Fruit fly (Drosophila melanogaster) whole organism, embryonic: ENCODE results near the gene IA-2.

Experiments
- Blimp-1 ChIP-seq: fragments of 200-800 bp; sonication (Bioruptor generic); optimal IDR thresholded peaks from 3 replicates; lab custom pipeline; 2018; ENCODE audit warnings: missing biosample characterization, missing genetic modification characterization, mild to moderate bottlenecking, moderate library complexity, missing genetic modification reagents
- CG11085 ChIP-seq: fragments of 200-800 bp; sonication (Bioruptor generic); IDR thresholded peaks from 2 replicates; pipeline ENCODE4 v1.3.6; 2022; ENCODE audit warnings: missing biosample characterization, missing genetic modification characterization
- CG11398 ChIP-seq: fragments of 200-800 bp; sonication (Bioruptor generic); optimal IDR thresholded peaks from 2 replicates; lab custom pipeline; 2016; ENCODE audit warnings: missing biosample characterization, missing genetic modification characterization
- CG12219 ChIP-seq: fragments of 200-800 bp; sonication (Bioruptor generic); optimal IDR thresholded peaks from 3 replicates; lab custom pipeline; 2018; ENCODE audit warnings: missing biosample characterization, mild to moderate bottlenecking, missing genetic modification characterization
- CG13287 ChIP-seq: fragments of 200-800 bp; sonication (Bioruptor generic); IDR thresholded peaks from 2 replicates; pipeline ENCODE4 v1.3.6; 2022; ENCODE audit warnings: missing biosample characterization, missing genetic modification characterization; ENCODE audit not compliant: partially characterized antibody
- CG15601 ChIP-seq: fragments of 200-800 bp; sonication (Bioruptor generic); optimal IDR thresholded peaks from 3 replicates; lab custom pipeline; 2019; ENCODE audit warnings: missing biosample characterization, mild to moderate bottlenecking, missing genetic modification characterization, moderate library complexity
- CG16815 ChIP-seq: fragments of 200-800 bp; sonication (Bioruptor generic); optimal IDR thresholded peaks from 3 replicates; lab custom pipeline; 2017; ENCODE audit warnings: missing biosample characterization, mild to moderate bottlenecking, missing genetic modification characterization
- CG17328 ChIP-seq: fragments of 200-800 bp; sonication (Bioruptor generic); IDR thresholded peaks from 2 replicates; pipeline ENCODE4 v1.3.6; 2022; ENCODE audit warnings: missing biosample characterization, missing genetic modification characterization
- CG1832 ChIP-seq: fragments of 200-800 bp; sonication (Bioruptor generic); optimal IDR thresholded peaks from 2 replicates; lab custom pipeline; 2017; ENCODE audit warnings: missing biosample characterization, mild to moderate bottlenecking, missing genetic modification characterization, inconsistent platforms
- CG18599 ChIP-seq: fragments of 200-800 bp; sonication (Bioruptor generic); optimal IDR thresholded peaks from 3 replicates; lab custom pipeline; 2017; ENCODE audit warnings: missing biosample characterization, missing genetic modification characterization, mild to moderate bottlenecking, moderate library complexity, missing genetic modification reagents
- CG2712 ChIP-seq: fragments of 200-800 bp; optimal IDR thresholded peaks from 3 replicates; lab custom pipeline; 2019; ENCODE audit warnings: missing biosample characterization, mild to moderate bottlenecking, missing genetic modification characterization, moderate library complexity
- CG32532 ChIP-seq: fragments of 200-800 bp; sonication (Bioruptor generic); IDR thresholded peaks from 2 replicates; pipeline ENCODE4 v1.3.6; 2022; ENCODE audit warnings: missing biosample characterization, missing genetic modification characterization
- CG34422 ChIP-seq: fragments of 200-800 bp; sonication (Bioruptor generic); IDR thresholded peaks from 3 replicates; pipeline ENCODE4 v1.3.6; 2022; ENCODE audit warnings: missing biosample characterization, missing genetic modification characterization
- CG3995 ChIP-seq: fragments of 200-800 bp; sonication (Bioruptor generic); optimal IDR thresholded peaks from 3 replicates; lab custom pipeline; 2016; ENCODE audit warnings: missing biosample characterization, missing genetic modification characterization
- CG7556 ChIP-seq: fragments of 200-800 bp; sonication (Bioruptor generic); optimal IDR thresholded peaks from 2 replicates; lab custom pipeline; 2017; ENCODE audit warnings: missing biosample characterization, mild to moderate bottlenecking, missing genetic modification characterization
- CG7745 ChIP-seq: fragments of 200-800 bp; sonication (Bioruptor generic); optimal IDR thresholded peaks from 2 replicates; lab custom pipeline; 2018; ENCODE audit warnings: missing biosample characterization, mild to moderate bottlenecking, missing genetic modification characterization, moderate library complexity
- CG8359 ChIP-seq: fragments of 200-800 bp; sonication (Bioruptor generic); optimal IDR thresholded peaks from 2 replicates; lab custom pipeline; 2017; ENCODE audit warnings: missing biosample characterization, mild to moderate bottlenecking, missing genetic modification characterization, borderline replicate concordance
- CTCF ChIP-seq: fragments of 200-800 bp; sonication (Bioruptor generic); optimal IDR thresholded peaks from 2 replicates; lab custom pipeline; 2017; ENCODE audit warnings: missing biosample characterization, mild to moderate bottlenecking, missing genetic modification characterization, moderate library complexity
- Camta ChIP-seq: fragments of 200-800 bp; sonication (Bioruptor generic); optimal IDR thresholded peaks from 2 replicates; lab custom pipeline; 2016; ENCODE audit warnings: missing biosample characterization, missing genetic modification characterization
- Chrac-16 ChIP-seq: fragments of 200-800 bp; sonication (Bioruptor generic); optimal IDR thresholded peaks from 3 replicates; lab custom pipeline; 2016; ENCODE audit warnings: missing biosample characterization, missing genetic modification characterization
- CoRest ChIP-seq: fragments of 200-800 bp; sonication (Bioruptor generic); optimal IDR thresholded peaks from 3 replicates; lab custom pipeline; 2018; ENCODE audit warnings: missing biosample characterization, mild to moderate bottlenecking, missing genetic modification characterization, moderate library complexity
- D19A ChIP-seq: fragments of 200-800 bp; optimal IDR thresholded peaks from 3 replicates; lab custom pipeline; 2019; ENCODE audit warnings: missing biosample characterization, mild to moderate bottlenecking, missing genetic modification characterization, moderate library complexity
- D19B ChIP-seq: fragments of 200-800 bp; sonication (Bioruptor generic); optimal IDR thresholded peaks from 2 replicates; lab custom pipeline; 2017; ENCODE audit warnings: missing biosample characterization, mild to moderate bottlenecking, missing genetic modification characterization
- Dbx ChIP-seq: fragments of 200-800 bp; sonication (Bioruptor generic); IDR thresholded peaks from 3 replicates; pipeline ENCODE4 v1.3.6; 2022; ENCODE audit warnings: missing biosample characterization, missing genetic modification characterization
- Dfd ChIP-seq, 2 experiments: fragments of >200 bp; optimal IDR thresholded peaks; 2 replicates each; lab custom pipeline; 2017; ENCODE audit warnings: missing biosample characterization in 2 of 2, missing genetic modification characterization in 2 of 2
- HmgZ ChIP-seq: fragments of 200-800 bp; sonication (Bioruptor generic); optimal IDR thresholded peaks from 2 replicates; lab custom pipeline; 2018; ENCODE audit warnings: missing biosample characterization, mild to moderate bottlenecking, missing genetic modification characterization
- Hr51 ChIP-seq, 2 experiments: fragments of 200-800 bp; sonication (Bioruptor generic); optimal IDR thresholded peaks; 2 replicates in 1 of 2; 3 replicates in 1 of 2; lab custom pipeline; 2016 to 2018; ENCODE audit warnings: missing biosample characterization in 2 of 2, missing genetic modification characterization in 2 of 2, mild to moderate bottlenecking in 1 of 2, moderate library complexity in 1 of 2
- Hsf ChIP-seq: fragments of 200-800 bp; sonication (Bioruptor generic); optimal IDR thresholded peaks from 3 replicates; lab custom pipeline; 2016; ENCODE audit warnings: missing biosample characterization, missing genetic modification characterization
- Kr ChIP-seq: fragments of 200-800 bp; sonication (Bioruptor generic); optimal IDR thresholded peaks from 2 replicates; lab custom pipeline; 2017; ENCODE audit warnings: missing biosample characterization, mild to moderate bottlenecking, missing genetic modification characterization
- Lhr ChIP-seq: fragments of 200-800 bp; sonication (Bioruptor generic); optimal IDR thresholded peaks from 3 replicates; lab custom pipeline; 2017; ENCODE audit warnings: mild to moderate bottlenecking, missing biosample characterization, missing genetic modification reagents, missing genetic modification characterization
- Mad ChIP-seq: fragments of 200-800 bp; sonication (Bioruptor generic); optimal IDR thresholded peaks from 2 replicates; lab custom pipeline; 2016; ENCODE audit warnings: missing biosample characterization, missing genetic modification characterization
- Med ChIP-seq: fragments of 200-800 bp; sonication (Bioruptor generic); peaks from one replicate; lab custom pipeline; 2016; ENCODE audit warnings: missing biosample characterization, missing genetic modification characterization, mild to moderate bottlenecking, inconsistent platforms, moderate library complexity
- NC2α ChIP-seq: fragments of 200-800 bp; sonication (Bioruptor generic); optimal IDR thresholded peaks from 2 replicates; lab custom pipeline; 2016; ENCODE audit warnings: missing biosample characterization, missing genetic modification characterization
- Opbp ChIP-seq: fragments of 200-800 bp; sonication (Bioruptor generic); IDR thresholded peaks from 3 replicates; pipeline ENCODE4 v1.3.6; 2022; ENCODE audit warnings: missing biosample characterization, missing genetic modification characterization; ENCODE audit not compliant: partially characterized antibody
- Ravus ChIP-seq: fragments of 200-800 bp; sonication (Bioruptor generic); IDR thresholded peaks from 2 replicates; pipeline ENCODE4 v1.3.6; 2022; ENCODE audit warnings: missing biosample characterization, missing genetic modification characterization
- Rx ChIP-seq: fragments of 200-800 bp; sonication (Bioruptor generic); IDR thresholded peaks from 2 replicates; pipeline ENCODE4 v1.3.6; 2022; ENCODE audit warnings: missing biosample characterization, missing genetic modification characterization
- crc ChIP-seq: fragments of 200-800 bp; sonication (Bioruptor generic); optimal IDR thresholded peaks from 2 replicates; lab custom pipeline; 2016; ENCODE audit warnings: missing biosample characterization, missing genetic modification characterization
- crp ChIP-seq, 2 experiments: fragments of 200-800 bp; sonication (Bioruptor generic); optimal IDR thresholded peaks; 2 replicates in 1 of 2; 3 replicates in 1 of 2; lab custom pipeline; 2017; ENCODE audit warnings: missing biosample characterization in 2 of 2, missing genetic modification characterization in 2 of 2, mild to moderate bottlenecking in 1 of 2, moderate library complexity in 1 of 2
- da ChIP-seq: fragments of 200-800 bp; sonication (Bioruptor generic); optimal IDR thresholded peaks from 2 replicates; lab custom pipeline; 2016; ENCODE audit warnings: missing biosample characterization, missing genetic modification characterization
- dati ChIP-seq: fragments of 200-800 bp; sonication (Bioruptor generic); IDR thresholded peaks from 2 replicates; pipeline ENCODE4 v1.3.6; 2022; ENCODE audit warnings: missing biosample characterization, missing genetic modification characterization
- fru ChIP-seq: fragments of >200 bp; optimal IDR thresholded peaks from 2 replicates; lab custom pipeline; 2017
- kah ChIP-seq: fragments of 200-800 bp; sonication (Bioruptor generic); optimal IDR thresholded peaks from 2 replicates; lab custom pipeline; 2018; ENCODE audit warnings: missing biosample characterization, mild to moderate bottlenecking, missing genetic modification characterization
- knrl ChIP-seq: fragments of 200-800 bp; sonication (Bioruptor generic); IDR thresholded peaks from 3 replicates; pipeline ENCODE4 v1.3.6; 2022; ENCODE audit warnings: missing biosample characterization, missing genetic modification characterization; ENCODE audit not compliant: partially characterized antibody
- onecut ChIP-seq: fragments of 200-800 bp; sonication (Bioruptor generic); IDR thresholded peaks from 2 replicates; pipeline ENCODE4 v1.3.6; 2022; ENCODE audit warnings: missing biosample characterization, missing genetic modification characterization
- pfk ChIP-seq: fragments of 200-800 bp; sonication (Bioruptor generic); optimal IDR thresholded peaks from 2 replicates; lab custom pipeline; 2018; ENCODE audit warnings: missing biosample characterization, mild to moderate bottlenecking, missing genetic modification characterization, moderate library complexity
- row ChIP-seq: fragments of 200-800 bp; sonication (Bioruptor generic); IDR thresholded peaks from 3 replicates; pipeline ENCODE4 v1.3.6; 2022; ENCODE audit warnings: missing biosample characterization, missing genetic modification characterization
- salm ChIP-seq: fragments of 200-800 bp; sonication (Bioruptor generic); optimal IDR thresholded peaks from 2 replicates; lab custom pipeline; 2018; ENCODE audit warnings: missing biosample characterization, mild to moderate bottlenecking, missing genetic modification characterization
- sc ChIP-seq, 3 experiments: fragments of >200 bp in 2 of 3; fragments of 200-800 bp in 1 of 3; sonication (Bioruptor generic) in 1 of 3; optimal IDR thresholded peaks; 2 replicates in 2 of 3; 3 replicates in 1 of 3; lab custom pipeline; 2017; ENCODE audit warnings: mild to moderate bottlenecking in 1 of 3, missing biosample characterization in 1 of 3, missing genetic modification characterization in 1 of 3, missing genetic modification reagents in 1 of 3
- slou ChIP-seq: fragments of 200-800 bp; sonication (Bioruptor generic); optimal IDR thresholded peaks from 3 replicates; lab custom pipeline; 2016; ENCODE audit warnings: missing biosample characterization, missing genetic modification characterization
- usp ChIP-seq: fragments of >200 bp; optimal IDR thresholded peaks from 2 replicates; lab custom pipeline; 2017; ENCODE audit warnings: missing biosample characterization, missing genetic modification characterization
- vfl ChIP-seq: fragments of 200-800 bp; sonication (Bioruptor generic); optimal IDR thresholded peaks from 2 replicates; lab custom pipeline; 2016; ENCODE audit warnings: missing biosample characterization, missing genetic modification characterization
- yki ChIP-seq: fragments of >200 bp; optimal IDR thresholded peaks from 3 replicates; lab custom pipeline; 2018

Gene IA-2

dm6 chr2L:1006516-1006915 lies 41.3 kb downstream of the IA-2 start (continued):
- TF ChIP-seq D19A (tag; lab: Kevin White, UChicago): no peak
- no peak for TF ChIP-seq CG12219 (GFP tag; lab: Kevin White, UChicago)
- peak; percentile 73 for TF ChIP-seq Lhr (GFP tag; lab: Kevin White, UChicago)
- TF ChIP-seq Rx (GFP tag; lab: Robert Waterston, UW): no peak
- no peak for TF ChIP-seq CG17328
- no peak for TF ChIP-seq crp (GFP tag; optimal IDR thresholded peaks at IDR 0.05; lab: Kevin White, UChicago)
- TF ChIP-seq dati (GFP tag; lab: Robert Waterston, UW): no peak
- peak; percentile 91 for TF ChIP-seq CTCF (GFP tag; lab: Kevin White, UChicago)
- peak; percentile 4; the same call in 1 of the 2 replicates for TF ChIP-seq CG32532 (GFP tag; lab: Robert Waterston, UW)
- peak; percentile 48; the same call in 1 of the 3 replicates for TF ChIP-seq knrl
- peak; percentile 20 for TF ChIP-seq HmgZ (tag; lab: Kevin White, UChicago)
- TF ChIP-seq pfk (GFP tag; lab: Kevin White, UChicago): no peak
- no peak for TF ChIP-seq row
- TF ChIP-seq CG8359 (GFP tag; lab: Kevin White, UChicago): no peak
- TF ChIP-seq CG11085 (GFP tag; lab: Robert Waterston, UW): no peak
- TF ChIP-seq CG1832 (GFP tag; lab: Kevin White, UChicago): no peak
- no peak for TF ChIP-seq da
- no peak for TF ChIP-seq CG34422
- TF ChIP-seq Chrac-16 (GFP tag; lab: Kevin White, UChicago): peak; percentile 12
- no peak for TF ChIP-seq Camta (GFP tag; lab: Kevin White, UChicago)
- TF ChIP-seq Kr: no peak
- TF ChIP-seq CG16815 (GFP tag; lab: Kevin White, UChicago): no peak
- no peak for TF ChIP-seq usp (GFP tag; lab: Kevin White, UChicago)
- TF ChIP-seq CG11398 (GFP tag; lab: Kevin White, UChicago): no peak
- TF ChIP-seq yki (lab: Kevin White, UChicago): peak; percentile 36
- TF ChIP-seq CG13287 (GFP tag; lab: Robert Waterston, UW): peak; percentile 13; the same call in 1 of the 2 replicates
- TF ChIP-seq onecut: no peak
- peak; percentile 54 for TF ChIP-seq Dbx (GFP tag; lab: Robert Waterston, UW)
- TF ChIP-seq fru (lab: Kevin White, UChicago): no peak
- TF ChIP-seq CoRest (tag; lab: Kevin White, UChicago): peak; percentile 32
- no peak for TF ChIP-seq salm (tag; lab: Kevin White, UChicago)
- no peak for TF ChIP-seq Hr51 (GFP tag; optimal IDR thresholded peaks at IDR 0.05; lab: Kevin White, UChicago)
- TF ChIP-seq CG2712 (tag; lab: Kevin White, UChicago): peak; percentile 5
- TF ChIP-seq NC2α (GFP tag; lab: Kevin White, UChicago): no peak
- TF ChIP-seq Dfd (GFP tag; optimal IDR thresholded peaks at IDR 0.05; lab: Kevin White, UChicago): no peak
- peak; percentile 6 for TF ChIP-seq CG15601 (tag; lab: Kevin White, UChicago)
- TF ChIP-seq CG7745 (tag; lab: Kevin White, UChicago): no peak
- TF ChIP-seq sc (optimal IDR thresholded peaks at IDR 0.05; lab: Kevin White, UChicago): no peak
- TF ChIP-seq sc (GFP tag; optimal IDR thresholded peaks at IDR 0.05; lab: Kevin White, UChicago): no peak
- TF ChIP-seq D19B: no peak
- TF ChIP-seq slou (GFP tag; lab: Kevin White, UChicago): no peak
- no peak for TF ChIP-seq Blimp-1
- no peak for TF ChIP-seq Hsf (GFP tag; lab: Kevin White, UChicago)
- TF ChIP-seq CG7556 (GFP tag; lab: Kevin White, UChicago): no peak
- no peak for TF ChIP-seq CG3995 (GFP tag; lab: Kevin White, UChicago)
- no peak for TF ChIP-seq vfl (GFP tag; lab: Kevin White, UChicago)
- TF ChIP-seq kah (GFP tag; lab: Kevin White, UChicago): no peak
- peak; percentile 55 for TF ChIP-seq Med (GFP tag; lab: Kevin White, UChicago)
- no peak for TF ChIP-seq crc (GFP tag; lab: Kevin White, UChicago)
- no peak for TF ChIP-seq Mad (GFP tag; lab: Kevin White, UChicago)
- TF ChIP-seq CG18599 (GFP tag; lab: Kevin White, UChicago): no peak
- peak; percentile 45; the same call in 1 of the 3 replicates for TF ChIP-seq Opbp
- no peak for TF ChIP-seq Ravus (GFP tag; lab: Robert Waterston, UW)
